Fruit fly (Drosophila melanogaster) whole organism: Measurements from ENCODE around the gene Gbs-70E.

Experiments used
- CG8478 ChIP-seq: fragments of >200 bp; optimal IDR thresholded peaks from 2 replicates; lab custom pipeline; 2018; ENCODE audit warnings: inconsistent platforms
- pan ChIP-seq: fragments of >200 bp; optimal IDR thresholded peaks from 2 replicates; lab custom pipeline; 2017
- psq ChIP-seq: fragments of >200 bp; optimal IDR thresholded peaks from 2 replicates; lab custom pipeline; 2017
- usp ChIP-seq: fragments of >200 bp; optimal IDR thresholded peaks from 2 replicates; lab custom pipeline; 2017; ENCODE audit warnings: missing biosample characterization, missing genetic modification characterization, mixed read lengths

DNA sequence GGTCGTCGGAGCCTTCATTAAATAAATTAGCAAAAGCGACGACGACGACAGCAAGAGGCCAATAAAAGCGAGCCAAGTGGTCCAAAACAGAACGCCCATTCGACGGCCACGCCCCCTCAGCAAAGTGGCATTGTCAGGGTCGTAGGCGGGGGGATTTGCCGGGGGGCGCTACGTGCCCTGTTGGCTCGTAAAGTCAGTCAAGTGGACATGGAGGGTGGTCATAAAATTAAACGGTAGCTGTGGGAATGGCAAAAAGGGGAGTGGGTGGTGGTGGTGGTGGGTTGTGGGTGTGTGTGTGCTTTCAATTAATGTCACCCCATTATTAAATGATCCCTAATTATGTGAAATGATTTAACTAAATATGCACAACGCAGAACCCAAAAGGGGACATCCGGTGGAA is 40.2 kb upstream of the Gbs-70E start:
- TF ChIP-seq usp (GFP tag; lab: Kevin White, UChicago) (no peak), CG8478 (lab: Kevin White, UChicago) (no peak), pan (lab: Kevin White, UChicago) (no peak), psq (lab: Kevin White, UChicago) (no peak)
